Worm (Caenorhabditis elegans): ENCODE measurements around the gene F13H10.6.
A peak's percentile ranks its signal among the peaks of the same experiment; 100 is the strongest.

The F13H10.6 gene

ce11 chrIV:11006868-11007267, 2.2 kb upstream of the F13H10.6 start:
- TF ChIP-seq unc-62 (GFP tag; optimal IDR thresholded peaks at IDR 0.05) (no peak), ztf-1 (GFP tag; conservative IDR thresholded peaks at IDR 0.05) (no peak), snpc-4 (tag; optimal IDR thresholded peaks at IDR 0.05) (no peak), ama-1 (optimal IDR thresholded peaks at IDR 0.05) (no peak), ztf-4 (tag; optimal IDR thresholded peaks at IDR 0.05) (no peak), nhr-77 (tag; optimal IDR thresholded peaks at IDR 0.05) (no peak), fos-1 (tag; optimal IDR thresholded peaks at IDR 0.05) (peak; percentile 64), Y55F3AM.14 (GFP tag; optimal IDR thresholded peaks at IDR 0.05) (no peak)

DNA sequence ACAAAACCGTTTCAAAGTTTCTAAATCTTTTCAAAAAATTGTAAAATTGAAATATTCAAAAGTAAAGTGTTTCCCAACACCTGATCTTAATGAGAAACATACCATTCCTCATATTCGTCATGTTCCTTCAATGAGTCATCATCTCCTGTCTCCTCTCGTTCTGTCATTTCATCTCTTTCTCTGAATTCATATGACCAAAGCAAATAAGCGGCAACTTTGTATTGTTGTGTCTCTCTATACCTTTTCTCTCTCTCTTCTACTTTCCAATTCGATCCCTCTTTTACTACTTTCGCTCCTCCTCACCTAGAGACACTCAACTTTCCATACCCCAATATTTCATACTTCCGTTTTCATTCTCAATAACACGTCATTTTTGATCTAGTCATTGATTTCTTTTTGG, 841 bp upstream of the F13H10.6 start:
- TF ChIP-seq unc-55 (GFP tag; optimal IDR thresholded peaks at IDR 0.05): no peak
- TF ChIP-seq ceh-16 (tag; optimal IDR thresholded peaks at IDR 0.05): no peak
- no peak for TF ChIP-seq mbf-1 (tag; optimal IDR thresholded peaks at IDR 0.05)
- TF ChIP-seq fos-1 (tag; optimal IDR thresholded peaks at IDR 0.05): peak; percentile 78
- no peak for TF ChIP-seq peb-1 (tag; optimal IDR thresholded peaks at IDR 0.05)
- no peak for TF ChIP-seq nhr-11 (tag; optimal IDR thresholded peaks at IDR 0.05)
- no peak for TF ChIP-seq nhr-6 (tag; optimal IDR thresholded peaks at IDR 0.05)
- no peak for TF ChIP-seq unc-39 (tag; optimal IDR thresholded peaks at IDR 0.05)
- no peak for TF ChIP-seq snpc-4 (tag; optimal IDR thresholded peaks at IDR 0.05)
- no peak for TF ChIP-seq ZK546.5 (tag; optimal IDR thresholded peaks at IDR 0.05)
- TF ChIP-seq lin-11 (tag; optimal IDR thresholded peaks at IDR 0.05): no peak
- peak; percentile 2 for TF ChIP-seq C34F6.9 (tag; optimal IDR thresholded peaks at IDR 0.05)
- no peak for TF ChIP-seq ztf-4 (tag; optimal IDR thresholded peaks at IDR 0.05)
- no peak for TF ChIP-seq egl-27 (tag; optimal IDR thresholded peaks at IDR 0.05)
- TF ChIP-seq R02D3.7 (tag; optimal IDR thresholded peaks at IDR 0.05): no peak
- TF ChIP-seq dmd-4 (tag; optimal IDR thresholded peaks at IDR 0.05): no peak
- TF ChIP-seq unc-62 (GFP tag; optimal IDR thresholded peaks at IDR 0.05): no peak
- no peak for TF ChIP-seq nhr-77 (tag; optimal IDR thresholded peaks at IDR 0.05)
- TF ChIP-seq gmeb-1 (tag; optimal IDR thresholded peaks at IDR 0.05): no peak
- peak; percentile 66 for TF ChIP-seq nhr-25 (tag; optimal IDR thresholded peaks at IDR 0.05)
- TF ChIP-seq sem-4 (tag; optimal IDR thresholded peaks at IDR 0.05): no peak
- no peak for TF ChIP-seq elt-1 (tag; optimal IDR thresholded peaks at IDR 0.05)
- TF ChIP-seq nhr-12 (tag; optimal IDR thresholded peaks at IDR 0.05): no peak
- no peak for TF ChIP-seq lin-13 (GFP tag; optimal IDR thresholded peaks at IDR 0.05)
- no peak for TF ChIP-seq zag-1 (tag; optimal IDR thresholded peaks at IDR 0.05)
- no peak for TF ChIP-seq ztf-1 (GFP tag; conservative IDR thresholded peaks at IDR 0.05)
- TF ChIP-seq Y55F3AM.14 (GFP tag; optimal IDR thresholded peaks at IDR 0.05): no peak
- no peak for TF ChIP-seq mab-5 (tag; optimal IDR thresholded peaks at IDR 0.05)
- no peak for TF ChIP-seq nhr-23 (tag; optimal IDR thresholded peaks at IDR 0.05)
- no peak for TF ChIP-seq lsy-2 (tag; optimal IDR thresholded peaks at IDR 0.05)
- peak; percentile 33 for TF ChIP-seq crh-2 (tag; optimal IDR thresholded peaks at IDR 0.05)
- TF ChIP-seq lin-39 (tag; optimal IDR thresholded peaks at IDR 0.05): no peak
- TF ChIP-seq blmp-1 (tag; optimal IDR thresholded peaks at IDR 0.05; ENCODE audit: insufficient read depth): peak; percentile 89
- TF ChIP-seq nhr-10 (tag; optimal IDR thresholded peaks at IDR 0.05): no peak
- TF ChIP-seq nhr-237 (tag; optimal IDR thresholded peaks at IDR 0.05): no peak
- no peak for TF ChIP-seq alr-1 (tag; optimal IDR thresholded peaks at IDR 0.05)
- no peak for TF ChIP-seq elt-3 (tag; optimal IDR thresholded peaks at IDR 0.05)
- TF ChIP-seq nhr-129 (tag; optimal IDR thresholded peaks at IDR 0.05): peak; percentile 75
- TF ChIP-seq sma-3 (GFP tag; optimal IDR thresholded peaks at IDR 0.05): peak; percentile 48
- no peak for TF ChIP-seq skn-1 (tag; optimal IDR thresholded peaks at IDR 0.05)
- no peak for TF ChIP-seq aly-2 (tag; optimal IDR thresholded peaks at IDR 0.05)
- no peak for TF ChIP-seq ztf-11 (tag; optimal IDR thresholded peaks at IDR 0.05)
- no peak for TF ChIP-seq ceh-82 (tag; optimal IDR thresholded peaks at IDR 0.05)
- no peak for TF ChIP-seq mdl-1 (tag; optimal IDR thresholded peaks at IDR 0.05)
- peak; percentile 1 for TF ChIP-seq F13H6.1 (tag; optimal IDR thresholded peaks at IDR 0.05)
- peak; percentile 24 for TF ChIP-seq sma-9 (GFP tag; optimal IDR thresholded peaks at IDR 0.05)
- TF ChIP-seq sma-9 (tag; optimal IDR thresholded peaks at IDR 0.05): no peak
- peak; percentile 32 for TF ChIP-seq nhr-21 (tag; optimal IDR thresholded peaks at IDR 0.05)
- TF ChIP-seq ama-1 (optimal IDR thresholded peaks at IDR 0.05): no peak

Data from whole organism, L2 larva.